Worm (Caenorhabditis elegans): ENCODE data around the gene hat-1.
A peak's percentile ranks its signal among the peaks of the same experiment; 100 is the strongest.

The hat-1 gene

DNA sequence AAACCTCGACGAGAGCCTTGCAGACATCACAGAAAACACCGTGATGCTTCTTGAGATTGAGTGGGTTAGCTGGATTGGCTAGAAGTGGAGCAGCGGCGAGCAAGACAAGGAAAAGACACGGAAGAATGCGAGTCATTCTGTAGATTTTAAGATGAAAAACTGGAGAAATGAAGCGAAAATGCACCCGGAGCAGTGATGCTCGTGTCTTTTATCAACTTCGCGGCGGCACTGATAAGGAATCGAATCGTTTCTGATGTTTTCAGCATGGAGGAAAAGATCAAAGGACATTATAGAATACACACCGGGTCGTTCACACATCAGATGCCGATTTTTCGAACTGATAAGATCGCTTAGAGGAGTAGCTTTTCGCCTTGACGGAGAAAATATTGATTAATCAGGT is 51.7 kb downstream of the hat-1 start, which contains the start of gene spp-1:
TSS of gene spp-1 (minus strand) at position 287 of the 400 bp plus-strand sequence.
- TF ChIP-seq ama-1 (optimal IDR thresholded peaks at IDR 0.05), result peak; percentile 37
- no peak for TF ChIP-seq sox-4 (tag; optimal IDR thresholded peaks at IDR 0.05)
- no peak for TF ChIP-seq unc-98 (GFP tag; IDR thresholded peaks at IDR 0.05)
- peak; percentile 44 for TF ChIP-seq pqm-1 (tag; optimal IDR thresholded peaks at IDR 0.05)
- no peak for TF ChIP-seq nhr-237 (tag; optimal IDR thresholded peaks at IDR 0.05)
- TF ChIP-seq lin-35 (GFP tag; optimal IDR thresholded peaks at IDR 0.05), result peak in 1 of 2 experiments; percentile 26
- TF ChIP-seq pax-3 (tag; optimal IDR thresholded peaks at IDR 0.05), result no peak
- TF ChIP-seq lsy-2 (tag; optimal IDR thresholded peaks at IDR 0.05), result peak in 1 of 2 experiments; percentile 3
- no peak for TF ChIP-seq sup-37 (GFP tag; optimal IDR thresholded peaks at IDR 0.05)
- TF ChIP-seq mab-9 (GFP tag; IDR thresholded peaks at IDR 0.05), result no peak
- TF ChIP-seq nhr-20 (tag; optimal IDR thresholded peaks at IDR 0.05), result no peak
- TF ChIP-seq efl-1 (optimal IDR thresholded peaks at IDR 0.05), result no peak
- peak in 1 of 2 experiments; percentile 35 for TF ChIP-seq efl-1 (GFP tag; optimal IDR thresholded peaks at IDR 0.05 in 1 of 2)
- no peak for TF ChIP-seq unc-130 (tag; optimal IDR thresholded peaks at IDR 0.05)
- no peak for TF ChIP-seq unc-30 (tag; optimal IDR thresholded peaks at IDR 0.05)
- no peak for TF ChIP-seq snu-23 (GFP tag; optimal IDR thresholded peaks at IDR 0.05)
- peak; percentile 83 for TF ChIP-seq elt-2 (tag; optimal IDR thresholded peaks at IDR 0.05)
- no peak for TF ChIP-seq sptf-1 (tag; optimal IDR thresholded peaks at IDR 0.05)
- no peak for TF ChIP-seq swsn-7 (tag; optimal IDR thresholded peaks at IDR 0.05)

Data from whole organism, L1 larva.